Fruit fly (Drosophila melanogaster) whole organism: Measurements from ENCODE around the gene RpS6.

Source experiments
- Dll ChIP-seq: fragments of >200 bp; optimal IDR thresholded peaks from 2 replicates; lab custom pipeline; 2017
- pan ChIP-seq: fragments of >200 bp; optimal IDR thresholded peaks from 2 replicates; lab custom pipeline; 2017
- psq ChIP-seq: fragments of >200 bp; optimal IDR thresholded peaks from 2 replicates; lab custom pipeline; 2017
- usp ChIP-seq: fragments of >200 bp; optimal IDR thresholded peaks from 2 replicates; lab custom pipeline; 2017; ENCODE audit warnings: missing biosample characterization, missing genetic modification characterization, mixed read lengths

- TF ChIP-seq pan (no peak), Dll (no peak), psq (no peak), usp (GFP tag; lab: Kevin White, UChicago) (no peak)
Measured at dm6 chrX:7935798-7936572, 34.9 kb upstream of the RpS6 start, which contains the start of gene Ubr3.
